Worm (Caenorhabditis elegans) whole organism, mixed stage, embryonic: ENCODE data around the gene fut-4.

ENCODE experiments used
- M03D4.4 ChIP-seq: sonication (generic microtip); optimal IDR thresholded peaks from 2 replicates; lab custom pipeline; 2017; ENCODE audit warnings: mild to moderate bottlenecking, missing genetic modification characterization, missing compliant biosample characterization
- bed-3 ChIP-seq: fragments of 200-800 bp; sonication (Bioruptor generic); optimal IDR thresholded peaks from 3 replicates; lab custom pipeline; 2018; ENCODE audit warnings: mild to moderate bottlenecking, missing genetic modification characterization, moderate library complexity, missing compliant biosample characterization
- blmp-1 ChIP-seq: fragments of 150-350 bp; optimal IDR thresholded peaks from 2 replicates; lab custom pipeline; 2014; ENCODE audit warnings: missing biosample characterization, missing genetic modification characterization
- ceh-39 ChIP-seq: fragments of 150-350 bp; optimal IDR thresholded peaks from 2 replicates; lab custom pipeline; 2014; ENCODE audit warnings: missing biosample characterization, missing genetic modification characterization
- ceh-43 ChIP-seq: fragments of 200-800 bp; sonication (Bioruptor generic); optimal IDR thresholded peaks from 2 replicates; lab custom pipeline; 2018; ENCODE audit warnings: mild to moderate bottlenecking, missing genetic modification characterization, moderate library complexity, missing compliant biosample characterization
- ceh-83 ChIP-seq: fragments of 200-800 bp; sonication (Bioruptor generic); optimal IDR thresholded peaks from 2 replicates; lab custom pipeline; 2018; ENCODE audit warnings: mild to moderate bottlenecking, missing genetic modification characterization, missing compliant biosample characterization
- ces-1 ChIP-seq: fragments of 150-350 bp; optimal IDR thresholded peaks from 2 replicates; lab custom pipeline; 2014; ENCODE audit warnings: missing biosample characterization, missing genetic modification reagents, missing genetic modification characterization
- cnd-1 ChIP-seq: fragments of 200-800 bp; sonication (Bioruptor generic); optimal IDR thresholded peaks from 2 replicates; lab custom pipeline; 2018; ENCODE audit warnings: mild to moderate bottlenecking, missing genetic modification characterization, missing compliant biosample characterization
- drap-1 ChIP-seq: fragments of 200-800 bp; sonication (Bioruptor generic); optimal IDR thresholded peaks from 3 replicates; lab custom pipeline; 2018; ENCODE audit warnings: mild to moderate bottlenecking, missing genetic modification characterization, missing compliant biosample characterization
- elt-1 ChIP-seq: sonication (generic microtip); optimal IDR thresholded peaks from 2 replicates; lab custom pipeline; 2017; ENCODE audit warnings: missing genetic modification characterization, mild to moderate bottlenecking, missing compliant biosample characterization, antibody characterized with exemption, moderate library complexity, borderline replicate concordance; ENCODE audit not compliant: insufficient read depth
- flh-1 ChIP-seq: fragments of 200-800 bp; sonication (Bioruptor generic); optimal IDR thresholded peaks from 2 replicates; lab custom pipeline; 2018; ENCODE audit warnings: mild to moderate bottlenecking, missing genetic modification characterization, moderate library complexity, missing compliant biosample characterization
- ham-2 ChIP-seq: fragments of 200-800 bp; sonication (Bioruptor generic); optimal IDR thresholded peaks from 2 replicates; lab custom pipeline; 2018; ENCODE audit warnings: mild to moderate bottlenecking, missing genetic modification characterization, missing compliant biosample characterization
- hlh-1 ChIP-seq: fragments of 150-350 bp; optimal IDR thresholded peaks from 2 replicates; lab custom pipeline; 2014; ENCODE audit warnings: missing biosample characterization, missing genetic modification reagents, missing genetic modification characterization
- lin-13 ChIP-seq: fragments of 150-350 bp; optimal IDR thresholded peaks from 2 replicates; lab custom pipeline; 2014; ENCODE audit warnings: missing biosample characterization, missing genetic modification characterization
- lin-32 ChIP-seq: fragments of 200-800 bp; sonication (Bioruptor generic); optimal IDR thresholded peaks from 2 replicates; lab custom pipeline; 2018; ENCODE audit warnings: mild to moderate bottlenecking, missing genetic modification characterization, missing compliant biosample characterization
- lsy-2 ChIP-seq: fragments of 150-350 bp; optimal IDR thresholded peaks from 2 replicates; lab custom pipeline; 2014; ENCODE audit warnings: missing biosample characterization, missing genetic modification characterization
- mep-1 ChIP-seq: fragments of 150-350 bp; optimal IDR thresholded peaks from 2 replicates; lab custom pipeline; 2017; ENCODE audit warnings: missing biosample characterization, missing genetic modification reagents, missing genetic modification characterization, inconsistent platforms
- mls-2 ChIP-seq: sonication (generic microtip); optimal IDR thresholded peaks from 2 replicates; lab custom pipeline; 2016; ENCODE audit warnings: mild to moderate bottlenecking, missing genetic modification characterization, moderate library complexity, missing compliant biosample characterization
- nhr-12 ChIP-seq: fragments of 150-350 bp; optimal IDR thresholded peaks from 2 replicates; lab custom pipeline; 2014; ENCODE audit warnings: missing biosample characterization, missing genetic modification characterization
- nhr-2 ChIP-seq: fragments of 150-350 bp; optimal IDR thresholded peaks from 2 replicates; lab custom pipeline; 2014; ENCODE audit warnings: missing biosample characterization, missing genetic modification characterization
- nhr-237 ChIP-seq: fragments of 150-350 bp; optimal IDR thresholded peaks from 2 replicates; lab custom pipeline; 2014; ENCODE audit warnings: missing biosample characterization, missing genetic modification characterization
- nhr-76 ChIP-seq: sonication (generic microtip); optimal IDR thresholded peaks from 2 replicates; lab custom pipeline; 2017; ENCODE audit warnings: missing biosample characterization, missing genetic modification characterization
- sem-2 ChIP-seq: fragments of 200-800 bp; sonication (Bioruptor generic); optimal IDR thresholded peaks from 2 replicates; lab custom pipeline; 2018; ENCODE audit warnings: mild to moderate bottlenecking, missing genetic modification characterization, missing compliant biosample characterization
- snpc-4 ChIP-seq: fragments of 150-350 bp; optimal IDR thresholded peaks from 2 replicates; lab custom pipeline; 2014; ENCODE audit warnings: missing biosample characterization, missing genetic modification characterization
- sptf-1 ChIP-seq: sonication (generic microtip); optimal IDR thresholded peaks from 2 replicates; lab custom pipeline; 2017; ENCODE audit warnings: mild to moderate bottlenecking, missing genetic modification characterization, moderate library complexity, missing compliant biosample characterization
- tbx-8 ChIP-seq: fragments of 200-800 bp; sonication (Bioruptor generic); optimal IDR thresholded peaks from 2 replicates; lab custom pipeline; 2018; ENCODE audit warnings: mild to moderate bottlenecking, missing genetic modification characterization, moderate library complexity, missing compliant biosample characterization
- unc-120 ChIP-seq: sonication (generic microtip); optimal IDR thresholded peaks from 2 replicates; lab custom pipeline; 2017; ENCODE audit warnings: missing genetic modification characterization, missing compliant biosample characterization; ENCODE audit not compliant: poor library complexity, severe bottlenecking
- unc-39 ChIP-seq: fragments of 150-350 bp; optimal IDR thresholded peaks from 2 replicates; lab custom pipeline; 2014; ENCODE audit warnings: missing biosample characterization, missing genetic modification characterization
- unc-62 ChIP-seq: fragments of 150-350 bp; optimal IDR thresholded peaks from 2 replicates; lab custom pipeline; 2014; ENCODE audit warnings: missing biosample characterization, missing genetic modification reagents, missing genetic modification characterization
- zip-8 ChIP-seq: fragments of 150-350 bp; optimal IDR thresholded peaks from 2 replicates; lab custom pipeline; 2014; ENCODE audit warnings: missing biosample characterization, missing genetic modification characterization
- ztf-11 ChIP-seq: fragments of 150-350 bp; optimal IDR thresholded peaks from 2 replicates; lab custom pipeline; 2014; ENCODE audit warnings: missing biosample characterization, missing genetic modification characterization

The fut-4 gene

ce11 chrII:2807674-2808206 is 14.6 kb downstream of the fut-4 start, which contains the start of gene K12H6.12:
TSS of gene K12H6.12 (plus strand) at chrII:2808156.
- TF ChIP-seq ztf-11 (tag; lab: Kevin White, UChicago) (no peak), bed-3 (no peak), sptf-1 (tag; lab: Kevin White, UChicago) (no peak), elt-1 (tag; lab: Kevin White, UChicago) (no peak), hlh-1 (no peak), ham-2 (GFP tag; lab: Kevin White, UChicago) (no peak), unc-62 (no peak), mep-1 (no peak), ceh-83 (GFP tag; lab: Kevin White, UChicago) (no peak), M03D4.4 (tag; lab: Kevin White, UChicago) (no peak), cnd-1 (tag; lab: Kevin White, UChicago) (no peak), nhr-76 (tag; lab: Kevin White, UChicago) (no peak), unc-39 (tag; lab: Kevin White, UChicago) (no peak), zip-8 (tag; lab: Kevin White, UChicago) (no peak), flh-1 (GFP tag; lab: Kevin White, UChicago) (no peak), ces-1 (GFP tag; lab: Kevin White, UChicago) (no peak), lin-32 (GFP tag; lab: Kevin White, UChicago) (no peak), tbx-8 (GFP tag; lab: Kevin White, UChicago) (no peak), drap-1 (GFP tag; lab: Kevin White, UChicago) (no peak)

ce11 chrII:2805566-2805965 is 16.8 kb downstream of the fut-4 start:
- TF ChIP-seq ceh-43 (no peak), lin-13 (no peak), nhr-76 (tag; lab: Kevin White, UChicago) (no peak), hlh-1 (no peak), nhr-237 (tag; lab: Kevin White, UChicago) (no peak), blmp-1 (tag; lab: Kevin White, UChicago) (no peak), unc-39 (tag; lab: Kevin White, UChicago) (no peak), ceh-83 (GFP tag; lab: Kevin White, UChicago) (no peak), unc-120 (tag; lab: Kevin White, UChicago) (no peak)

ce11 chrII:2804949-2805348 is 17.4 kb downstream of the fut-4 start:
- TF ChIP-seq tbx-8 (GFP tag; lab: Kevin White, UChicago) (no peak), lsy-2 (no peak), unc-120 (tag; lab: Kevin White, UChicago) (no peak), ham-2 (GFP tag; lab: Kevin White, UChicago) (no peak), nhr-2 (tag; lab: Kevin White, UChicago) (no peak), mls-2 (tag; lab: Kevin White, UChicago) (no peak), unc-62 (no peak), blmp-1 (tag; lab: Kevin White, UChicago) (no peak), elt-1 (tag; lab: Kevin White, UChicago) (no peak), sem-2 (GFP tag; lab: Kevin White, UChicago) (no peak), snpc-4 (tag; lab: Kevin White, UChicago) (no peak), ceh-43 (no peak), sptf-1 (tag; lab: Kevin White, UChicago) (no peak), lin-13 (no peak), M03D4.4 (tag; lab: Kevin White, UChicago) (no peak), drap-1 (GFP tag; lab: Kevin White, UChicago) (no peak), ceh-39 (tag; lab: Kevin White, UChicago) (no peak), ztf-11 (tag; lab: Kevin White, UChicago) (no peak)

- TF ChIP-seq nhr-2 (tag; lab: Kevin White, UChicago) (no peak), ceh-83 (GFP tag; lab: Kevin White, UChicago) (no peak), nhr-12 (tag; lab: Kevin White, UChicago) (no peak), snpc-4 (tag; lab: Kevin White, UChicago) (no peak), unc-120 (tag; lab: Kevin White, UChicago) (peak; percentile 50), cnd-1 (tag; lab: Kevin White, UChicago) (no peak), ces-1 (GFP tag; lab: Kevin White, UChicago) (peak; percentile 12)
Observed at ce11 chrII:2804245-2804644, 18.1 kb downstream of the fut-4 start.
